Worm (Caenorhabditis elegans) whole organism, L4 larva: ENCODE measurements around the gene ral-1.

Source experiments
- dve-1 ChIP-seq: sonication (generic microtip); optimal IDR thresholded peaks from 2 replicates; lab custom pipeline; 2017; ENCODE audit warnings: antibody characterized with exemption, mild to moderate bottlenecking, missing genetic modification characterization, missing compliant biosample characterization; ENCODE audit not compliant: insufficient read depth
- hif-1 ChIP-seq, 2 experiments: sonication (generic microtip); optimal IDR thresholded peaks; 2 replicates each; lab custom pipeline; 2016 to 2017; ENCODE audit warnings: missing compliant biosample characterization in 2 of 2, missing genetic modification characterization in 2 of 2, missing genetic modification reagents in 2 of 2, missing genotype in 2 of 2, mild to moderate bottlenecking in 1 of 2
- hmg-1.1 ChIP-seq: fragments of 200-800 bp; sonication (Bioruptor generic); IDR thresholded peaks from 2 replicates; pipeline ENCODE4 v1.3.6; 2022; ENCODE audit warnings: missing genetic modification reagents, missing genetic modification characterization, missing compliant biosample characterization
- lin-15B ChIP-seq: fragments of 150-350 bp; sonication (generic microtip); optimal IDR thresholded peaks from 3 replicates; lab custom pipeline; 2014; ENCODE audit warnings: missing biosample characterization, missing genetic modification characterization
- lin-39 ChIP-seq: fragments of 150-350 bp; optimal IDR thresholded peaks from 2 replicates; lab custom pipeline; 2014; ENCODE audit warnings: missing biosample characterization, missing genetic modification reagents, missing genetic modification characterization
- mdl-1 ChIP-seq, 2 experiments: fragments of 150-350 bp in 1 of 2; sonication (generic microtip) in 1 of 2; optimal IDR thresholded peaks; 2 replicates each; lab custom pipeline; 2014 to 2017; ENCODE audit warnings: missing biosample characterization in 2 of 2, missing genetic modification characterization in 2 of 2
- nhr-237 ChIP-seq: sonication (generic microtip); optimal IDR thresholded peaks from 2 replicates; lab custom pipeline; 2017; ENCODE audit warnings: missing biosample characterization, missing genetic modification characterization
- pqm-1 ChIP-seq: sonication (generic microtip); optimal IDR thresholded peaks from 2 replicates; lab custom pipeline; 2017; ENCODE audit warnings: missing biosample characterization, missing genetic modification characterization
- skn-1 ChIP-seq: fragments of 150-350 bp; optimal IDR thresholded peaks from 2 replicates; lab custom pipeline; 2014; ENCODE audit warnings: missing biosample characterization, missing genetic modification characterization
- spr-1 ChIP-seq: sonication (generic microtip); optimal IDR thresholded peaks from 2 replicates; lab custom pipeline; 2016; ENCODE audit warnings: mild to moderate bottlenecking, missing genetic modification characterization, missing compliant biosample characterization
- unc-62 ChIP-seq, 3 experiments: fragments of 150-350 bp in 1 of 3; sonication (generic microtip); optimal IDR thresholded peaks in 2 of 3; peaks in 1 of 3; 1 replicate in 1 of 3; 2 replicates in 2 of 3; lab custom pipeline; 2014 to 2017; ENCODE audit warnings: missing biosample characterization in 3 of 3, missing genetic modification characterization in 3 of 3, missing genetic modification reagents in 3 of 3, missing genotype in 1 of 3
- zag-1 ChIP-seq: fragments of 150-350 bp; optimal IDR thresholded peaks from 2 replicates; lab custom pipeline; 2014; ENCODE audit warnings: missing biosample characterization, missing genetic modification characterization

- no peak for TF ChIP-seq pqm-1 (tag; lab: Kevin White, UChicago)
- no peak for TF ChIP-seq nhr-237
- TF ChIP-seq unc-62 (GFP tag; optimal IDR thresholded peaks at IDR 0.05 in 1 of 2; lab: Kevin White, UChicago): no peak
- TF ChIP-seq unc-62 (tag; optimal IDR thresholded peaks at IDR 0.05; lab: Kevin White, UChicago): no peak
- no peak for TF ChIP-seq lin-39 (tag; lab: Kevin White, UChicago)
- TF ChIP-seq mdl-1 (tag; optimal IDR thresholded peaks at IDR 0.05; lab: Kevin White, UChicago): no peak
- TF ChIP-seq lin-15B (tag; lab: Kevin White, UChicago): no peak
- no peak for TF ChIP-seq hif-1 (tag; optimal IDR thresholded peaks at IDR 0.05; lab: Kevin White, UChicago)
- TF ChIP-seq spr-1: no peak
- peak; percentile 46 for TF ChIP-seq dve-1 (tag; lab: Kevin White, UChicago)
- TF ChIP-seq zag-1 (tag; lab: Kevin White, UChicago): no peak
- no peak for TF ChIP-seq hmg-1.1 (GFP tag; lab: Robert Waterston, UW)
- TF ChIP-seq skn-1 (tag; lab: Kevin White, UChicago): no peak
Observed at ce11 chrIII:3310876-3311597, at the start of gene ral-1.
